Worm (Caenorhabditis elegans) whole organism, L3 larva: ENCODE measurements around the gene hpo-19.

Source experiments
- ceh-82 ChIP-seq: fragments of 150-350 bp; optimal IDR thresholded peaks from 2 replicates; lab custom pipeline; 2014; ENCODE audit warnings: missing biosample characterization, missing genetic modification characterization
- egl-5 ChIP-seq: fragments of 150-350 bp; optimal IDR thresholded peaks from 2 replicates; lab custom pipeline; 2017; ENCODE audit warnings: missing biosample characterization, missing genetic modification reagents, missing genetic modification characterization, inconsistent platforms
- elt-2 ChIP-seq: sonication (generic microtip); optimal IDR thresholded peaks from 2 replicates; lab custom pipeline; 2016; ENCODE audit warnings: missing genetic modification reagents, mild to moderate bottlenecking, missing genetic modification characterization, missing compliant biosample characterization
- fkh-2 ChIP-seq: fragments of 150-350 bp; optimal IDR thresholded peaks from 2 replicates; lab custom pipeline; 2014; ENCODE audit warnings: missing biosample characterization, missing genetic modification reagents, missing genetic modification characterization
- jun-1 ChIP-seq: fragments of 150-350 bp; optimal IDR thresholded peaks from 2 replicates; lab custom pipeline; 2014; ENCODE audit warnings: missing biosample characterization, missing genetic modification reagents, missing genetic modification characterization
- lin-39 ChIP-seq: fragments of 150-350 bp; optimal IDR thresholded peaks from 2 replicates; lab custom pipeline; 2018; ENCODE audit warnings: missing biosample characterization, missing genetic modification reagents, missing genetic modification characterization
- mdl-1 ChIP-seq: fragments of 150-350 bp; optimal IDR thresholded peaks from 2 replicates; lab custom pipeline; 2014; ENCODE audit warnings: missing biosample characterization, missing genetic modification characterization
- nhr-77 ChIP-seq: fragments of 150-350 bp; optimal IDR thresholded peaks from 2 replicates; lab custom pipeline; 2014; ENCODE audit warnings: missing biosample characterization, missing genetic modification characterization
- pqm-1 ChIP-seq: fragments of 150-350 bp; optimal IDR thresholded peaks from 2 replicates; lab custom pipeline; 2017; ENCODE audit warnings: missing biosample characterization, missing genetic modification characterization, inconsistent platforms

ce11 chrV:6400950-6401551, 35.4 kb upstream of the hpo-19 start:
- TF ChIP-seq fkh-2 (tag; lab: Kevin White, UChicago) (no peak), nhr-77 (tag; lab: Kevin White, UChicago) (no peak), elt-2 (tag; lab: Kevin White, UChicago) (no peak), jun-1 (tag; lab: Kevin White, UChicago) (no peak), lin-39 (tag; lab: Kevin White, UChicago) (no peak), mdl-1 (tag; lab: Kevin White, UChicago) (no peak), pqm-1 (tag; lab: Kevin White, UChicago) (peak; percentile 7), ceh-82 (tag; lab: Kevin White, UChicago) (no peak), egl-5 (no peak)
